Fruit fly (Drosophila melanogaster) whole organism, embryonic: ENCODE data around the gene CG17786.

ENCODE experiments used
- Atf3 ChIP-seq: fragments of 200-800 bp; sonication (Bioruptor generic); optimal IDR thresholded peaks from 3 replicates; lab custom pipeline; 2016; ENCODE audit warnings: missing biosample characterization, missing genetic modification characterization
- CG10147 ChIP-seq: fragments of 200-800 bp; sonication (Bioruptor generic); optimal IDR thresholded peaks from 2 replicates; lab custom pipeline; 2019; ENCODE audit warnings: missing biosample characterization, mild to moderate bottlenecking, missing genetic modification characterization, moderate library complexity
- CG10209 ChIP-seq: fragments of 200-800 bp; sonication (Bioruptor generic); optimal IDR thresholded peaks from 3 replicates; lab custom pipeline; 2017; ENCODE audit warnings: missing biosample characterization, mild to moderate bottlenecking, missing genetic modification characterization, missing genetic modification reagents
- CG1024 ChIP-seq: fragments of 200-800 bp; sonication (Bioruptor generic); IDR thresholded peaks from 2 replicates; pipeline ENCODE4 v1.3.6; 2022; ENCODE audit warnings: missing biosample characterization, missing genetic modification characterization
- CG10366 ChIP-seq: fragments of 200-800 bp; sonication (Bioruptor generic); IDR thresholded peaks from 2 replicates; pipeline ENCODE4 v1.3.6; 2022; ENCODE audit warnings: missing biosample characterization, missing genetic modification characterization
- CG11456 ChIP-seq: fragments of 200-800 bp; sonication (Bioruptor generic); IDR thresholded peaks from 3 replicates; pipeline ENCODE4 v1.3.6; 2022; ENCODE audit warnings: missing biosample characterization, missing genetic modification characterization
- CG11695 ChIP-seq: fragments of 200-800 bp; sonication (Bioruptor generic); IDR thresholded peaks from 3 replicates; pipeline ENCODE4 v1.3.6; 2022; ENCODE audit warnings: missing biosample characterization, missing genetic modification characterization
- CG12744 ChIP-seq: fragments of 200-800 bp; sonication (Bioruptor generic); optimal IDR thresholded peaks from 2 replicates; lab custom pipeline; 2016; ENCODE audit warnings: missing biosample characterization, missing genetic modification characterization
- CG1603 ChIP-seq: fragments of 200-800 bp; sonication (Bioruptor generic); optimal IDR thresholded peaks from 2 replicates; lab custom pipeline; 2019; ENCODE audit warnings: missing biosample characterization, mild to moderate bottlenecking, missing genetic modification characterization, moderate library complexity
- CG17328 ChIP-seq: fragments of 200-800 bp; sonication (Bioruptor generic); IDR thresholded peaks from 2 replicates; pipeline ENCODE4 v1.3.6; 2022; ENCODE audit warnings: missing biosample characterization, missing genetic modification characterization
- CG17359 ChIP-seq: fragments of 200-800 bp; sonication (Bioruptor generic); optimal IDR thresholded peaks from 3 replicates; lab custom pipeline; 2018; ENCODE audit warnings: missing biosample characterization, mild to moderate bottlenecking, missing genetic modification characterization, moderate library complexity
- CG17802 ChIP-seq: fragments of 200-800 bp; sonication (Bioruptor generic); optimal IDR thresholded peaks from 2 replicates; lab custom pipeline; 2018; ENCODE audit warnings: missing biosample characterization, mild to moderate bottlenecking, missing genetic modification characterization, moderate library complexity
- CG30431 ChIP-seq: fragments of 200-800 bp; sonication (Bioruptor generic); optimal IDR thresholded peaks from 2 replicates; lab custom pipeline; 2017; ENCODE audit warnings: missing biosample characterization, missing genetic modification characterization
- CG3065 ChIP-seq: fragments of 200-800 bp; sonication (Bioruptor generic); optimal IDR thresholded peaks from 2 replicates; lab custom pipeline; 2016; ENCODE audit warnings: missing biosample characterization, missing genetic modification characterization
- CG3995 ChIP-seq: fragments of 200-800 bp; sonication (Bioruptor generic); optimal IDR thresholded peaks from 3 replicates; lab custom pipeline; 2016; ENCODE audit warnings: missing biosample characterization, missing genetic modification characterization
- CG42726 ChIP-seq: fragments of 200-800 bp; sonication (Bioruptor generic); IDR thresholded peaks from 2 replicates; pipeline ENCODE4 v1.3.6; 2022; ENCODE audit warnings: missing biosample characterization, missing genetic modification characterization; ENCODE audit not compliant: partially characterized antibody
- CG4360 ChIP-seq: fragments of 200-800 bp; sonication (Bioruptor generic); IDR thresholded peaks from 2 replicates; pipeline ENCODE4 v1.3.6; 2022; ENCODE audit warnings: missing biosample characterization, missing genetic modification characterization
- CG4617 ChIP-seq: fragments of 200-800 bp; sonication (Bioruptor generic); optimal IDR thresholded peaks from 3 replicates; lab custom pipeline; 2016; ENCODE audit warnings: missing biosample characterization, missing genetic modification characterization, borderline replicate concordance
- CG6689 ChIP-seq: fragments of 200-800 bp; sonication (Bioruptor generic); IDR thresholded peaks from 2 replicates; pipeline ENCODE4 v1.3.6; 2022; ENCODE audit warnings: missing biosample characterization, missing genetic modification characterization
- CG6765 ChIP-seq: fragments of 200-800 bp; sonication (Bioruptor generic); optimal IDR thresholded peaks from 3 replicates; lab custom pipeline; 2017; ENCODE audit warnings: missing biosample characterization, mild to moderate bottlenecking, missing genetic modification characterization
- CG7839 ChIP-seq: fragments of 200-800 bp; sonication (Bioruptor generic); optimal IDR thresholded peaks from 3 replicates; lab custom pipeline; 2018; ENCODE audit warnings: missing biosample characterization, mild to moderate bottlenecking, missing genetic modification characterization, moderate library complexity
- CG9797 ChIP-seq: fragments of 200-800 bp; sonication (Bioruptor generic); optimal IDR thresholded peaks from 3 replicates; lab custom pipeline; 2018; ENCODE audit warnings: missing biosample characterization, mild to moderate bottlenecking, missing genetic modification characterization
- CG9817 ChIP-seq: fragments of 200-800 bp; sonication (Bioruptor generic); optimal IDR thresholded peaks from 2 replicates; lab custom pipeline; 2018; ENCODE audit warnings: missing biosample characterization, mild to moderate bottlenecking, missing genetic modification characterization, moderate library complexity
- CG9876 ChIP-seq: fragments of 200-800 bp; sonication (Bioruptor generic); optimal IDR thresholded peaks from 2 replicates; lab custom pipeline; 2016; ENCODE audit warnings: missing biosample characterization, missing genetic modification characterization
- CrebB ChIP-seq: fragments of 200-800 bp; sonication (Bioruptor generic); optimal IDR thresholded peaks from 3 replicates; lab custom pipeline; 2018; ENCODE audit warnings: missing biosample characterization, mild to moderate bottlenecking, missing genetic modification characterization
- E2f2 ChIP-seq: fragments of 200-800 bp; sonication (Bioruptor generic); IDR thresholded peaks from 2 replicates; pipeline ENCODE4 v1.3.6; 2022; ENCODE audit warnings: missing biosample characterization, missing genetic modification characterization
- ERR ChIP-seq: fragments of 200-800 bp; sonication (Bioruptor generic); optimal IDR thresholded peaks from 2 replicates; lab custom pipeline; 2016; ENCODE audit warnings: missing biosample characterization, missing genetic modification characterization
- Elba2 ChIP-seq: fragments of 200-800 bp; sonication (Bioruptor generic); optimal IDR thresholded peaks from 3 replicates; lab custom pipeline; 2016; ENCODE audit warnings: missing biosample characterization, missing genetic modification characterization
- HLH4C ChIP-seq: fragments of 200-800 bp; sonication (Bioruptor generic); IDR thresholded peaks from 3 replicates; pipeline ENCODE4 v1.3.6; 2022; ENCODE audit warnings: missing biosample characterization, missing genetic modification characterization; ENCODE audit not compliant: partially characterized antibody
- Max ChIP-seq: fragments of 200-800 bp; sonication (Bioruptor generic); optimal IDR thresholded peaks from 2 replicates; lab custom pipeline; 2016; ENCODE audit warnings: missing biosample characterization, mild to moderate bottlenecking, missing genetic modification characterization
- PHDP ChIP-seq: fragments of 200-800 bp; sonication (Bioruptor generic); optimal IDR thresholded peaks from 3 replicates; lab custom pipeline; 2018; ENCODE audit warnings: missing biosample characterization, mild to moderate bottlenecking, missing genetic modification characterization, moderate library complexity
- Scr ChIP-seq: fragments of 200-800 bp; sonication (Bioruptor generic); IDR thresholded peaks from 2 replicates; pipeline ENCODE4 v1.3.6; 2022; ENCODE audit warnings: missing biosample characterization, missing genetic modification characterization; ENCODE audit not compliant: partially characterized antibody
- Side ChIP-seq: fragments of 200-800 bp; sonication (Bioruptor generic); optimal IDR thresholded peaks from 2 replicates; lab custom pipeline; 2016; ENCODE audit warnings: missing biosample characterization, missing genetic modification characterization
- Trl ChIP-seq, 3 experiments: fragments of >200 bp in 2 of 3; fragments of 200-800 bp in 1 of 3; sonication (Bioruptor generic) in 1 of 3; optimal IDR thresholded peaks; 2 replicates in 1 of 3; 3 replicates in 2 of 3; lab custom pipeline; 2016 to 2017; ENCODE audit warnings: missing biosample characterization in 1 of 3, missing genetic modification characterization in 1 of 3
- al ChIP-seq: fragments of 200-800 bp; sonication (Bioruptor generic); IDR thresholded peaks from 2 replicates; pipeline ENCODE4 v1.3.6; 2022; ENCODE audit warnings: missing biosample characterization, missing genetic modification characterization
- exex ChIP-seq: fragments of 200-800 bp; sonication (Bioruptor generic); optimal IDR thresholded peaks from 4 replicates; lab custom pipeline; 2018; ENCODE audit warnings: missing biosample characterization, mild to moderate bottlenecking, missing genetic modification characterization, moderate library complexity
- fd102C ChIP-seq: fragments of 200-800 bp; sonication (Bioruptor generic); optimal IDR thresholded peaks from 2 replicates; lab custom pipeline; 2018; ENCODE audit warnings: missing biosample characterization, mild to moderate bottlenecking, missing genetic modification characterization, moderate library complexity
- gcm2 ChIP-seq: fragments of 200-800 bp; sonication (Bioruptor generic); optimal IDR thresholded peaks from 2 replicates; lab custom pipeline; 2016; ENCODE audit warnings: missing biosample characterization, missing genetic modification characterization
- gsb-n ChIP-seq: fragments of 200-800 bp; sonication (Bioruptor generic); optimal IDR thresholded peaks from 3 replicates; lab custom pipeline; 2018; ENCODE audit warnings: missing biosample characterization, mild to moderate bottlenecking, missing genetic modification characterization
- hth ChIP-seq: fragments of >200 bp; optimal IDR thresholded peaks from 2 replicates; lab custom pipeline; 2017; ENCODE audit warnings: inconsistent platforms
- kni ChIP-seq: fragments of 200-800 bp; sonication (Bioruptor generic); optimal IDR thresholded peaks from 3 replicates; lab custom pipeline; 2017; ENCODE audit warnings: mild to moderate bottlenecking, missing biosample characterization, missing genetic modification reagents, missing genetic modification characterization
- mam ChIP-seq: fragments of 200-800 bp; sonication (Bioruptor generic); optimal IDR thresholded peaks from 3 replicates; lab custom pipeline; 2016; ENCODE audit warnings: missing biosample characterization, missing genetic modification characterization
- mirr ChIP-seq: fragments of 200-800 bp; sonication (Bioruptor generic); optimal IDR thresholded peaks from 3 replicates; lab custom pipeline; 2018; ENCODE audit warnings: missing biosample characterization, mild to moderate bottlenecking, missing genetic modification characterization
- nau ChIP-seq: fragments of 200-800 bp; sonication (Bioruptor generic); optimal IDR thresholded peaks from 3 replicates; lab custom pipeline; 2017; ENCODE audit warnings: missing biosample characterization, mild to moderate bottlenecking, missing genetic modification characterization, missing genetic modification reagents
- pfk ChIP-seq: fragments of 200-800 bp; sonication (Bioruptor generic); optimal IDR thresholded peaks from 2 replicates; lab custom pipeline; 2018; ENCODE audit warnings: missing biosample characterization, mild to moderate bottlenecking, missing genetic modification characterization, moderate library complexity
- pita ChIP-seq: fragments of 200-800 bp; sonication (Bioruptor generic); optimal IDR thresholded peaks from 2 replicates; lab custom pipeline; 2017; ENCODE audit warnings: missing biosample characterization, mild to moderate bottlenecking, missing genetic modification characterization
- ro ChIP-seq: fragments of 200-800 bp; sonication (Bioruptor generic); IDR thresholded peaks from 2 replicates; pipeline ENCODE4 v1.3.6; 2022; ENCODE audit warnings: missing biosample characterization, missing genetic modification characterization
- slou ChIP-seq: fragments of 200-800 bp; sonication (Bioruptor generic); optimal IDR thresholded peaks from 3 replicates; lab custom pipeline; 2016; ENCODE audit warnings: missing biosample characterization, missing genetic modification characterization
- tll ChIP-seq, 2 experiments: fragments of 200-800 bp in 1 of 2; fragments of >200 bp in 1 of 2; sonication (Bioruptor generic) in 1 of 2; optimal IDR thresholded peaks; 2 replicates each; lab custom pipeline; 2017 to 2019; ENCODE audit warnings: missing biosample characterization in 2 of 2, missing genetic modification characterization in 2 of 2, mild to moderate bottlenecking in 1 of 2, moderate library complexity in 1 of 2
- zfh1 ChIP-seq: fragments of 200-800 bp; sonication (Bioruptor generic); IDR thresholded peaks from 3 replicates; pipeline ENCODE4 v1.3.6; 2022; ENCODE audit warnings: missing biosample characterization, missing genetic modification characterization

Gene CG17786

DNA sequence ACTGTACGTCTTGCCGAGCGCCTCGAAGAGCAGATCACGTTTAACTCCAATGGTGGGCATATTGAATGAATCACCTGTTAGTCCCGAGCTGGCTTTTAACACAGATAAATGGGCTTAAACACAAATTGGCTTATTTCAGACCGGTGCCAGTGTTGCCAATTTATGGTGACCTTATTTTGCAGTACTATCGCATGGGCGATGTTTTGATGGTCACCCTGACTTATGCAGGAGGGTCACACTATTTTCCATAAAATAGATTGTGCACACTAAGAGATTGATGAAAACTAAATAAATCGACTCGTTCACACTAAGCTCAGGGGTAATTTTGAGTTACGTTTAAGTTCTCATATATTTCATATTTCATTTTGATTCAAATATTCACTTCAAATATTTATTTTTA lies 34.0 kb upstream of the CG17786 start, which contains the start of gene beta-PheRS:
Gene beta-PheRS (minus strand): TSS at position 186 of the 400 bp plus-strand sequence.
- TF ChIP-seq ERR (GFP tag; lab: Kevin White, UChicago) (peak; percentile 79), CG1024 (GFP tag; lab: Robert Waterston, UW) (peak; percentile 70), CG10366 (peak; percentile 38; the same call in 1 of the 2 replicates), gsb-n (tag; lab: Kevin White, UChicago) (no peak), CG6689 (peak; percentile 36; the same call in 1 of the 2 replicates), CG11456 (GFP tag; lab: Robert Waterston, UW) (peak; percentile 68; the same call in 2 of the 3 replicates), slou (GFP tag; lab: Kevin White, UChicago) (no peak), CG7839 (tag; lab: Kevin White, UChicago) (no peak), CG12744 (GFP tag; lab: Kevin White, UChicago) (no peak), CG17359 (no peak), CG42726 (GFP tag; lab: Robert Waterston, UW) (peak; percentile 97), Trl (optimal IDR thresholded peaks at IDR 0.05; lab: Kevin White, UChicago) (no peak), Trl (GFP tag; optimal IDR thresholded peaks at IDR 0.05; lab: Kevin White, UChicago) (peak; percentile 60), CG4360 (no peak), Max (GFP tag; lab: Kevin White, UChicago) (peak; percentile 73), HLH4C (GFP tag; lab: Robert Waterston, UW) (peak; percentile 84), Side (GFP tag; lab: Kevin White, UChicago) (peak; percentile 64), kni (no peak), CG1603 (tag; lab: Kevin White, UChicago) (no peak), mirr (GFP tag; lab: Kevin White, UChicago) (no peak), CG6765 (GFP tag; lab: Kevin White, UChicago) (no peak), fd102C (GFP tag; lab: Kevin White, UChicago) (no peak), Atf3 (GFP tag; lab: Kevin White, UChicago) (peak; percentile 2), PHDP (no peak), pita (GFP tag; lab: Kevin White, UChicago) (no peak), zfh1 (GFP tag; lab: Robert Waterston, UW) (no peak), nau (no peak), ro (GFP tag; lab: Robert Waterston, UW) (no peak), CG9876 (GFP tag; lab: Kevin White, UChicago) (peak; percentile 67), Scr (peak; percentile 92), pfk (peak; percentile 16), CG11695 (no peak), CG10147 (GFP tag; lab: Kevin White, UChicago) (no peak), exex (no peak), hth (lab: Kevin White, UChicago) (no peak), CG30431 (no peak), CG17802 (peak; percentile 95), CG9817 (peak; percentile 65), gcm2 (GFP tag; lab: Kevin White, UChicago) (no peak), E2f2 (peak; percentile 56; the same call in 1 of the 2 replicates), Elba2 (GFP tag; lab: Kevin White, UChicago) (peak; percentile 67), CrebB (tag; lab: Kevin White, UChicago) (peak; percentile 53), CG17328 (no peak; the same call in 1 of the 2 replicates), CG9797 (GFP tag; lab: Kevin White, UChicago) (peak; percentile 93), CG10209 (GFP tag; lab: Kevin White, UChicago) (no peak), CG4617 (GFP tag; lab: Kevin White, UChicago) (peak; percentile 90), CG3995 (GFP tag; lab: Kevin White, UChicago) (peak; percentile 83), al (GFP tag; lab: Robert Waterston, UW) (0 out of 2 replicates have a peak, but pooled peaks have one; percentile 47), mam (GFP tag; lab: Kevin White, UChicago) (peak; percentile 66), tll (GFP tag; optimal IDR thresholded peaks at IDR 0.05; lab: Kevin White, UChicago) (peak in 1 of 2 experiments; percentile 29), CG3065 (GFP tag; lab: Kevin White, UChicago) (peak; percentile 33)
